Worm (Caenorhabditis elegans) whole organism, L1 larva: ENCODE data around the gene gmap-2.

Experiments
- C16A3.4 ChIP-seq: fragments of 150-350 bp; optimal IDR thresholded peaks from 2 replicates; lab custom pipeline; 2014; ENCODE audit warnings: missing biosample characterization, missing genetic modification characterization
- alr-1 ChIP-seq: fragments of 200-800 bp; sonication (Bioruptor generic); optimal IDR thresholded peaks from 2 replicates; lab custom pipeline; 2018; ENCODE audit warnings: borderline replicate concordance, mild to moderate bottlenecking, missing genetic modification characterization, missing compliant biosample characterization
- blmp-1 ChIP-seq: fragments of 150-350 bp; optimal IDR thresholded peaks from 2 replicates; lab custom pipeline; 2014; ENCODE audit warnings: missing biosample characterization, missing genetic modification characterization
- ceh-82 ChIP-seq, 3 experiments: fragments of 150-350 bp in 1 of 3; sonication (generic microtip) in 2 of 3; optimal IDR thresholded peaks; 2 replicates each; lab custom pipeline; 2014 to 2017; ENCODE audit warnings: missing biosample characterization in 3 of 3, missing genetic modification characterization in 3 of 3
- ceh-88 ChIP-seq: fragments of 200-800 bp; sonication (Bioruptor generic); IDR thresholded peaks from 2 replicates; pipeline ENCODE4 v1.3.6; 2022; ENCODE audit warnings: missing genetic modification characterization, missing compliant biosample characterization
- ceh-90 ChIP-seq: sonication (generic microtip); optimal IDR thresholded peaks from 2 replicates; lab custom pipeline; 2016; ENCODE audit warnings: missing genetic modification characterization, missing compliant biosample characterization
- dsc-1 ChIP-seq: sonication (generic microtip); optimal IDR thresholded peaks from 2 replicates; lab custom pipeline; 2016; ENCODE audit warnings: mild to moderate bottlenecking, missing genetic modification characterization, missing compliant biosample characterization
- efl-1 ChIP-seq, 4 experiments: fragments of 150-350 bp; optimal IDR thresholded peaks in 3 of 4; peaks in 1 of 4; 1 replicate in 1 of 4; 2 replicates in 3 of 4; lab custom pipeline; 2014; ENCODE audit warnings: missing biosample characterization in 2 of 4, missing genetic modification characterization in 2 of 4, missing genetic modification reagents in 2 of 4
- egl-13 ChIP-seq: sonication (generic microtip); optimal IDR thresholded peaks from 2 replicates; lab custom pipeline; 2016; ENCODE audit warnings: missing genotype, missing genetic modification reagents, missing genetic modification characterization, missing compliant biosample characterization
- elt-3 ChIP-seq, 6 experiments: fragments of 150-350 bp in 1 of 6; sonication (generic microtip); optimal IDR thresholded peaks; 2 replicates each; lab custom pipeline; 2017 to 2018; ENCODE audit warnings: missing biosample characterization in 6 of 6, missing genetic modification characterization in 6 of 6, inconsistent platforms in 1 of 6
- ets-5 ChIP-seq: fragments of 200-800 bp; sonication (Bioruptor generic); IDR thresholded peaks from 2 replicates; pipeline ENCODE4 v1.3.6; 2022; ENCODE audit warnings: missing genetic modification characterization, missing compliant biosample characterization
- fkh-4 ChIP-seq: sonication (generic microtip); optimal IDR thresholded peaks from 2 replicates; lab custom pipeline; 2016; ENCODE audit warnings: missing compliant biosample characterization, missing genetic modification characterization, borderline replicate concordance
- grh-1 ChIP-seq: fragments of 200-800 bp; sonication (Bioruptor generic); IDR thresholded peaks from 2 replicates; pipeline ENCODE4 v1.3.6; 2022; ENCODE audit warnings: missing genetic modification reagents, missing genetic modification characterization, missing compliant biosample characterization
- hlh-17 ChIP-seq: fragments of 200-800 bp; sonication (Bioruptor generic); optimal IDR thresholded peaks from 2 replicates; lab custom pipeline; 2018; ENCODE audit warnings: missing genetic modification characterization, mild to moderate bottlenecking, missing compliant biosample characterization, moderate library complexity, borderline replicate concordance
- lin-14 ChIP-seq: fragments of 200-800 bp; sonication (Bioruptor generic); optimal IDR thresholded peaks from 2 replicates; lab custom pipeline; 2018; ENCODE audit warnings: mild to moderate bottlenecking, missing genetic modification characterization, moderate library complexity, missing compliant biosample characterization
- lin-35 ChIP-seq, 2 experiments: fragments of 150-350 bp; optimal IDR thresholded peaks; 2 replicates each; lab custom pipeline; 2014; ENCODE audit warnings: missing biosample characterization in 2 of 2, missing genetic modification characterization in 2 of 2, missing genetic modification reagents in 2 of 2
- lin-39 ChIP-seq: fragments of 150-350 bp; optimal IDR thresholded peaks from 2 replicates; lab custom pipeline; 2014; ENCODE audit warnings: missing biosample characterization, missing genetic modification reagents, missing genetic modification characterization
- lsy-2 ChIP-seq, 2 experiments: fragments of 150-350 bp; optimal IDR thresholded peaks; 2 replicates each; lab custom pipeline; 2014; ENCODE audit warnings: missing biosample characterization in 2 of 2, missing genetic modification characterization in 2 of 2
- mab-9 ChIP-seq: fragments of 200-800 bp; sonication (Bioruptor generic); IDR thresholded peaks from 2 replicates; pipeline ENCODE4 v1.3.6; 2022; ENCODE audit warnings: missing genetic modification reagents, missing genetic modification characterization, missing compliant biosample characterization
- mdl-1 ChIP-seq, 2 experiments: fragments of 150-350 bp; optimal IDR thresholded peaks; 2 replicates each; lab custom pipeline; 2014 to 2017; ENCODE audit warnings: missing biosample characterization in 2 of 2, missing genetic modification characterization in 2 of 2, inconsistent platforms in 1 of 2
- mef-2 ChIP-seq: fragments of 150-350 bp; optimal IDR thresholded peaks from 2 replicates; lab custom pipeline; 2014; ENCODE audit warnings: missing biosample characterization, missing genetic modification characterization
- mep-1 ChIP-seq: fragments of 150-350 bp; optimal IDR thresholded peaks from 2 replicates; lab custom pipeline; 2014; ENCODE audit warnings: missing biosample characterization, missing genetic modification characterization
- nhr-12 ChIP-seq: sonication (generic microtip); optimal IDR thresholded peaks from 2 replicates; lab custom pipeline; 2017; ENCODE audit warnings: missing biosample characterization, missing genetic modification characterization
- nhr-20 ChIP-seq: sonication (generic microtip); optimal IDR thresholded peaks from 2 replicates; lab custom pipeline; 2016; ENCODE audit warnings: mild to moderate bottlenecking, missing genetic modification characterization, missing compliant biosample characterization
- nhr-237 ChIP-seq: fragments of 150-350 bp; optimal IDR thresholded peaks from 2 replicates; lab custom pipeline; 2014; ENCODE audit warnings: missing biosample characterization, missing genetic modification characterization
- nhr-47 ChIP-seq: sonication (generic microtip); optimal IDR thresholded peaks from 2 replicates; lab custom pipeline; 2016; ENCODE audit warnings: mild to moderate bottlenecking, missing genetic modification characterization, moderate library complexity, missing compliant biosample characterization
- nhr-77 ChIP-seq: fragments of 150-350 bp; optimal IDR thresholded peaks from 2 replicates; lab custom pipeline; 2014; ENCODE audit warnings: missing biosample characterization, missing genetic modification characterization
- pag-3 ChIP-seq: sonication (generic microtip); optimal IDR thresholded peaks from 2 replicates; lab custom pipeline; 2017; ENCODE audit warnings: missing genetic modification characterization, mild to moderate bottlenecking, missing compliant biosample characterization, antibody characterized with exemption, borderline replicate concordance; ENCODE audit not compliant: insufficient read depth
- pax-3 ChIP-seq: fragments of 200-800 bp; sonication (Bioruptor generic); optimal IDR thresholded peaks from 2 replicates; lab custom pipeline; 2018; ENCODE audit warnings: mild to moderate bottlenecking, missing genetic modification characterization, moderate library complexity, missing compliant biosample characterization
- pqm-1 ChIP-seq: sonication (generic microtip); optimal IDR thresholded peaks from 3 replicates; lab custom pipeline; 2017; ENCODE audit warnings: missing biosample characterization, missing genetic modification characterization
- rnt-1 ChIP-seq: sonication (generic microtip); optimal IDR thresholded peaks from 2 replicates; lab custom pipeline; 2016; ENCODE audit warnings: mild to moderate bottlenecking, missing genetic modification characterization, moderate library complexity, missing compliant biosample characterization
- snpc-4 ChIP-seq: fragments of 150-350 bp; optimal IDR thresholded peaks from 2 replicates; lab custom pipeline; 2014; ENCODE audit warnings: missing biosample characterization, missing genetic modification characterization
- snu-23 ChIP-seq: sonication (generic microtip); optimal IDR thresholded peaks from 2 replicates; lab custom pipeline; 2016; ENCODE audit warnings: missing genetic modification characterization, missing compliant biosample characterization
- sptf-1 ChIP-seq: fragments of 150-350 bp; optimal IDR thresholded peaks from 2 replicates; lab custom pipeline; 2014; ENCODE audit warnings: missing biosample characterization, missing genetic modification characterization
- sup-37 ChIP-seq: fragments of 200-800 bp; sonication (Bioruptor generic); optimal IDR thresholded peaks from 2 replicates; lab custom pipeline; 2018; ENCODE audit warnings: mild to moderate bottlenecking, missing genetic modification characterization, missing compliant biosample characterization
- unc-130 ChIP-seq: fragments of 150-350 bp; optimal IDR thresholded peaks from 2 replicates; lab custom pipeline; 2017; ENCODE audit warnings: missing biosample characterization, missing genetic modification characterization, inconsistent platforms
- unc-30 ChIP-seq: sonication (generic microtip); optimal IDR thresholded peaks from 2 replicates; lab custom pipeline; 2017; ENCODE audit warnings: missing biosample characterization, missing genetic modification characterization
- unc-98 ChIP-seq: fragments of 200-800 bp; sonication (Bioruptor generic); IDR thresholded peaks from 2 replicates; pipeline ENCODE4 v1.3.6; 2022; ENCODE audit warnings: missing genetic modification characterization, missing compliant biosample characterization
- vab-15 ChIP-seq: sonication (generic microtip); optimal IDR thresholded peaks from 2 replicates; lab custom pipeline; 2017; ENCODE audit warnings: missing genotype, mild to moderate bottlenecking, missing genetic modification characterization, missing compliant biosample characterization
- xbp-1 ChIP-seq: sonication (generic microtip); optimal IDR thresholded peaks from 2 replicates; lab custom pipeline; 2016; ENCODE audit warnings: missing genetic modification characterization, missing compliant biosample characterization
- ztf-4 ChIP-seq: fragments of 150-350 bp; optimal IDR thresholded peaks from 2 replicates; lab custom pipeline; 2014; ENCODE audit warnings: missing biosample characterization, missing genetic modification characterization

The gmap-2 gene

ce11 chrX:12907502-12907901, 35.6 kb downstream of the gmap-2 start, which contains the start of gene pqn-18 (continued):
- TF ChIP-seq fkh-4 (tag; lab: Kevin White, UChicago) = no peak
- TF ChIP-seq nhr-12 (tag; lab: Kevin White, UChicago) = no peak
- no peak for TF ChIP-seq pqm-1 (tag; lab: Kevin White, UChicago)
- TF ChIP-seq unc-30 (tag; lab: Kevin White, UChicago) = no peak
- TF ChIP-seq lin-39 (tag; lab: Kevin White, UChicago) = no peak
- no peak for TF ChIP-seq hlh-17 (GFP tag; lab: Kevin White, UChicago)
- TF ChIP-seq, all 84 proteins: peak for 6

- TF ChIP-seq efl-1 (optimal IDR thresholded peaks at IDR 0.05; lab: Kevin White, UChicago) (no peak), efl-1 (GFP tag; optimal IDR thresholded peaks at IDR 0.05 in 1 of 2; lab: Kevin White, UChicago) (peak in 1 of 2 experiments; percentile 30), fkh-4 (tag; lab: Kevin White, UChicago) (no peak), sup-37 (GFP tag; lab: Kevin White, UChicago) (no peak), snpc-4 (tag; lab: Kevin White, UChicago) (no peak), xbp-1 (tag; lab: Kevin White, UChicago) (no peak), alr-1 (tag; lab: Kevin White, UChicago) (no peak), ceh-82 (tag; optimal IDR thresholded peaks at IDR 0.05; lab: Kevin White, UChicago) (peak in 1 of 3 experiments; percentile 7), pag-3 (tag; lab: Kevin White, UChicago) (no peak), lsy-2 (tag; optimal IDR thresholded peaks at IDR 0.05; lab: Kevin White, UChicago) (peak in 1 of 2 experiments; percentile 15), mab-9 (GFP tag; lab: Robert Waterston, UW) (no peak), rnt-1 (tag; lab: Kevin White, UChicago) (peak; percentile 31), ceh-90 (no peak), nhr-12 (tag; lab: Kevin White, UChicago) (no peak), sptf-1 (no peak), blmp-1 (tag; lab: Kevin White, UChicago) (peak; percentile 57), mep-1 (no peak), lin-35 (GFP tag; optimal IDR thresholded peaks at IDR 0.05; lab: Kevin White, UChicago) (peak in 1 of 2 experiments; percentile 4), snu-23 (GFP tag; lab: Kevin White, UChicago) (no peak), dsc-1 (tag; lab: Kevin White, UChicago) (peak; percentile 10), lin-14 (GFP tag; lab: Kevin White, UChicago) (peak; percentile 48), mdl-1 (tag; optimal IDR thresholded peaks at IDR 0.05; lab: Kevin White, UChicago) (peak in 1 of 2 experiments; percentile 22)
Measured at ce11 chrX:12903810-12904209, 39.3 kb downstream of the gmap-2 start.

- TF ChIP-seq pqm-1 (tag; lab: Kevin White, UChicago) = no peak
- TF ChIP-seq dsc-1 (tag; lab: Kevin White, UChicago) = peak; percentile 9
- peak in 1 of 3 experiments; percentile 5 for TF ChIP-seq ceh-82 (tag; optimal IDR thresholded peaks at IDR 0.05; lab: Kevin White, UChicago)
- TF ChIP-seq mep-1 = peak; percentile 16
- peak; percentile 51 for TF ChIP-seq lin-14 (GFP tag; lab: Kevin White, UChicago)
Measured at ce11 chrX:12902057-12902652, 40.9 kb downstream of the gmap-2 start.

ce11 chrX:12899140-12899888, 43.8 kb downstream of the gmap-2 start:
- TF ChIP-seq C16A3.4 (tag; lab: Kevin White, UChicago) (no peak), nhr-47 (peak; percentile 60), sptf-1 (no peak), nhr-12 (tag; lab: Kevin White, UChicago) (no peak), unc-130 (no peak), vab-15 (tag; lab: Kevin White, UChicago) (no peak), lin-14 (GFP tag; lab: Kevin White, UChicago) (peak; percentile 70), nhr-77 (tag; lab: Kevin White, UChicago) (no peak), rnt-1 (tag; lab: Kevin White, UChicago) (peak; percentile 5), unc-98 (GFP tag; lab: Robert Waterston, UW) (no peak), snu-23 (GFP tag; lab: Kevin White, UChicago) (peak; percentile 66), egl-13 (tag; lab: Kevin White, UChicago) (no peak), pax-3 (tag; lab: Kevin White, UChicago) (no peak), mef-2 (tag; lab: Kevin White, UChicago) (no peak), grh-1 (no peak), ceh-88 (no peak), nhr-20 (tag; lab: Kevin White, UChicago) (peak; percentile 55), nhr-237 (tag; lab: Kevin White, UChicago) (no peak), ets-5 (GFP tag; lab: Robert Waterston, UW) (no peak), elt-3 (tag; optimal IDR thresholded peaks at IDR 0.05; lab: Kevin White, UChicago) (peak in 2 of 6 experiments; percentile 39 to 47), lin-35 (GFP tag; optimal IDR thresholded peaks at IDR 0.05; lab: Kevin White, UChicago) (no peak), snpc-4 (tag; lab: Kevin White, UChicago) (no peak), ztf-4 (tag; lab: Kevin White, UChicago) (no peak)
